Fruit fly (Drosophila melanogaster) whole organism, embryonic: Measurements from ENCODE around the gene CG32590.

Experiments
- Abd-B ChIP-seq: fragments of 200-800 bp; sonication (Bioruptor generic); optimal IDR thresholded peaks from 2 replicates; lab custom pipeline; 2018; ENCODE audit warnings: missing biosample characterization, mild to moderate bottlenecking, missing genetic modification characterization, moderate library complexity
- Awh ChIP-seq: fragments of 200-800 bp; sonication (Bioruptor generic); IDR thresholded peaks from 2 replicates; pipeline ENCODE4, ENCODE4 v1.3.6; 2022; ENCODE audit warnings: missing biosample characterization, missing genetic modification characterization
- B-H2 ChIP-seq: fragments of 200-800 bp; sonication (Bioruptor generic); optimal IDR thresholded peaks from 2 replicates; lab custom pipeline; 2018; ENCODE audit warnings: missing biosample characterization, mild to moderate bottlenecking, missing genetic modification characterization
- BEAF-32 ChIP-seq: fragments of 200-800 bp; sonication (Bioruptor generic); optimal IDR thresholded peaks from 3 replicates; lab custom pipeline; 2017; ENCODE audit warnings: missing biosample characterization, missing genetic modification characterization, mild to moderate bottlenecking, moderate library complexity, missing genetic modification reagents
- CG10147 ChIP-seq: fragments of 200-800 bp; sonication (Bioruptor generic); optimal IDR thresholded peaks from 2 replicates; lab custom pipeline; 2019; ENCODE audit warnings: missing biosample characterization, mild to moderate bottlenecking, missing genetic modification characterization, moderate library complexity
- CG10209 ChIP-seq: fragments of 200-800 bp; sonication (Bioruptor generic); optimal IDR thresholded peaks from 3 replicates; lab custom pipeline; 2017; ENCODE audit warnings: missing biosample characterization, mild to moderate bottlenecking, missing genetic modification characterization, missing genetic modification reagents
- CG10979 ChIP-seq: fragments of 200-800 bp; sonication (Bioruptor generic); optimal IDR thresholded peaks from 2 replicates; lab custom pipeline; 2018; ENCODE audit warnings: missing biosample characterization, mild to moderate bottlenecking, missing genetic modification characterization, moderate library complexity
- CG11695 ChIP-seq: fragments of 200-800 bp; sonication (Bioruptor generic); IDR thresholded peaks from 3 replicates; pipeline ENCODE4 v1.3.6; 2022; ENCODE audit warnings: missing biosample characterization, missing genetic modification characterization
- CG12155 ChIP-seq: fragments of 200-800 bp; sonication (Bioruptor generic); optimal IDR thresholded peaks from 3 replicates; lab custom pipeline; 2016; ENCODE audit warnings: missing biosample characterization, missing genetic modification characterization
- CG12769 ChIP-seq: fragments of 200-800 bp; sonication (Bioruptor generic); optimal IDR thresholded peaks from 2 replicates; lab custom pipeline; 2019; ENCODE audit warnings: missing biosample characterization, mild to moderate bottlenecking, missing genetic modification characterization, moderate library complexity
- CG14860 ChIP-seq: fragments of 200-800 bp; sonication (Bioruptor generic); IDR thresholded peaks from 3 replicates; pipeline ENCODE4 v1.3.6; 2022; ENCODE audit warnings: missing biosample characterization, missing genetic modification characterization; ENCODE audit not compliant: partially characterized antibody
- CG15073 ChIP-seq: fragments of 200-800 bp; sonication (Bioruptor generic); optimal IDR thresholded peaks from 2 replicates; lab custom pipeline; 2016; ENCODE audit warnings: missing biosample characterization, missing genetic modification characterization
- CG15479 ChIP-seq: fragments of 200-800 bp; sonication (Bioruptor generic); optimal IDR thresholded peaks from 3 replicates; lab custom pipeline; 2019; ENCODE audit warnings: missing biosample characterization, mild to moderate bottlenecking, missing genetic modification characterization, moderate library complexity
- CG17359 ChIP-seq: fragments of 200-800 bp; sonication (Bioruptor generic); optimal IDR thresholded peaks from 3 replicates; lab custom pipeline; 2018; ENCODE audit warnings: missing biosample characterization, mild to moderate bottlenecking, missing genetic modification characterization, moderate library complexity
- CG17361 ChIP-seq: fragments of 200-800 bp; sonication (Bioruptor generic); IDR thresholded peaks from 3 replicates; pipeline ENCODE4 v1.3.6; 2022; ENCODE audit warnings: missing biosample characterization, missing genetic modification characterization
- CG17912 ChIP-seq: fragments of 200-800 bp; sonication (Bioruptor generic); optimal IDR thresholded peaks from 2 replicates; lab custom pipeline; 2018; ENCODE audit warnings: missing biosample characterization, mild to moderate bottlenecking, missing genetic modification characterization
- CG32532 ChIP-seq: fragments of 200-800 bp; sonication (Bioruptor generic); IDR thresholded peaks from 2 replicates; pipeline ENCODE4 v1.3.6; 2022; ENCODE audit warnings: missing biosample characterization, missing genetic modification characterization
- CG3281 ChIP-seq: fragments of 200-800 bp; sonication (Bioruptor generic); optimal IDR thresholded peaks from 3 replicates; lab custom pipeline; 2017; ENCODE audit warnings: missing biosample characterization, mild to moderate bottlenecking, missing genetic modification characterization
- CG4328 ChIP-seq: fragments of 200-800 bp; sonication (Bioruptor generic); optimal IDR thresholded peaks from 3 replicates; lab custom pipeline; 2017; ENCODE audit warnings: missing biosample characterization, missing genetic modification reagents, missing genetic modification characterization
- CG9727 ChIP-seq: fragments of 200-800 bp; sonication (Bioruptor generic); optimal IDR thresholded peaks from 3 replicates; lab custom pipeline; 2017; ENCODE audit warnings: missing biosample characterization, mild to moderate bottlenecking, missing genetic modification characterization
- D19B ChIP-seq: fragments of 200-800 bp; sonication (Bioruptor generic); optimal IDR thresholded peaks from 2 replicates; lab custom pipeline; 2017; ENCODE audit warnings: missing biosample characterization, mild to moderate bottlenecking, missing genetic modification characterization
- Dip2 ChIP-seq: fragments of 200-800 bp; sonication (Bioruptor generic); IDR thresholded peaks from 2 replicates; pipeline ENCODE4 v1.3.6; 2022; ENCODE audit warnings: missing biosample characterization, missing genetic modification characterization
- Dref ChIP-seq: fragments of 200-800 bp; sonication (Bioruptor generic); IDR thresholded peaks from 2 replicates; pipeline ENCODE4 v1.3.6; 2022; ENCODE audit warnings: missing biosample characterization, missing genetic modification characterization
- Elba2 ChIP-seq: fragments of 200-800 bp; sonication (Bioruptor generic); optimal IDR thresholded peaks from 3 replicates; lab custom pipeline; 2016; ENCODE audit warnings: missing biosample characterization, missing genetic modification characterization
- Hey ChIP-seq: fragments of 200-800 bp; sonication (Bioruptor generic); optimal IDR thresholded peaks from 3 replicates; lab custom pipeline; 2018; ENCODE audit warnings: missing biosample characterization, mild to moderate bottlenecking, missing genetic modification characterization
- Kr ChIP-seq: fragments of 200-800 bp; sonication (Bioruptor generic); optimal IDR thresholded peaks from 2 replicates; lab custom pipeline; 2017; ENCODE audit warnings: missing biosample characterization, mild to moderate bottlenecking, missing genetic modification characterization
- Meics ChIP-seq: fragments of 200-800 bp; sonication (Bioruptor generic); optimal IDR thresholded peaks from 2 replicates; lab custom pipeline; 2017; ENCODE audit warnings: missing biosample characterization, mild to moderate bottlenecking, missing genetic modification characterization
- Rfx ChIP-seq: fragments of 200-800 bp; sonication (Bioruptor generic); IDR thresholded peaks from 2 replicates; pipeline ENCODE4 v1.3.6; 2022; ENCODE audit warnings: missing biosample characterization, missing genetic modification characterization
- Xbp1 ChIP-seq: fragments of 200-800 bp; sonication (Bioruptor generic); optimal IDR thresholded peaks from 3 replicates; lab custom pipeline; 2016; ENCODE audit warnings: missing biosample characterization, mild to moderate bottlenecking, missing genetic modification characterization
- cg ChIP-seq: fragments of 200-800 bp; sonication (Bioruptor generic); optimal IDR thresholded peaks from 3 replicates; lab custom pipeline; 2019; ENCODE audit warnings: missing biosample characterization, mild to moderate bottlenecking, missing genetic modification characterization, moderate library complexity
- chif ChIP-seq, 2 experiments: fragments of 200-800 bp; sonication (Bioruptor generic); optimal IDR thresholded peaks; 3 replicates each; lab custom pipeline; 2016; ENCODE audit warnings: missing biosample characterization in 2 of 2, missing genetic modification characterization in 2 of 2
- crol ChIP-seq: fragments of 200-800 bp; sonication (Bioruptor generic); IDR thresholded peaks from 2 replicates; pipeline ENCODE4 v1.3.6; 2022; ENCODE audit warnings: missing biosample characterization, missing genetic modification characterization
- dmrt99B ChIP-seq: fragments of 200-800 bp; sonication (Bioruptor generic); optimal IDR thresholded peaks from 2 replicates; lab custom pipeline; 2018; ENCODE audit warnings: missing biosample characterization, mild to moderate bottlenecking, missing genetic modification characterization, moderate library complexity
- gce ChIP-seq: fragments of 200-800 bp; sonication (Bioruptor generic); IDR thresholded peaks from 3 replicates; pipeline ENCODE4 v1.3.6; 2022; ENCODE audit warnings: missing biosample characterization, missing genetic modification characterization
- gsb-n ChIP-seq: fragments of 200-800 bp; sonication (Bioruptor generic); optimal IDR thresholded peaks from 3 replicates; lab custom pipeline; 2018; ENCODE audit warnings: missing biosample characterization, mild to moderate bottlenecking, missing genetic modification characterization
- jigr1 ChIP-seq: fragments of 200-800 bp; sonication (Bioruptor generic); IDR thresholded peaks from 3 replicates; pipeline ENCODE4 v1.3.6; 2022; ENCODE audit warnings: missing biosample characterization, missing genetic modification characterization
- mam ChIP-seq: fragments of 200-800 bp; sonication (Bioruptor generic); optimal IDR thresholded peaks from 3 replicates; lab custom pipeline; 2016; ENCODE audit warnings: missing biosample characterization, missing genetic modification characterization
- pb ChIP-seq: fragments of 200-800 bp; sonication (Bioruptor generic); optimal IDR thresholded peaks from 3 replicates; lab custom pipeline; 2016; ENCODE audit warnings: missing biosample characterization, missing genetic modification characterization
- pfk ChIP-seq: fragments of 200-800 bp; sonication (Bioruptor generic); optimal IDR thresholded peaks from 2 replicates; lab custom pipeline; 2018; ENCODE audit warnings: missing biosample characterization, mild to moderate bottlenecking, missing genetic modification characterization, moderate library complexity
- ro ChIP-seq: fragments of 200-800 bp; sonication (Bioruptor generic); IDR thresholded peaks from 2 replicates; pipeline ENCODE4 v1.3.6; 2022; ENCODE audit warnings: missing biosample characterization, missing genetic modification characterization
- salm ChIP-seq: fragments of 200-800 bp; sonication (Bioruptor generic); optimal IDR thresholded peaks from 2 replicates; lab custom pipeline; 2018; ENCODE audit warnings: missing biosample characterization, mild to moderate bottlenecking, missing genetic modification characterization
- sim ChIP-seq: fragments of 200-800 bp; sonication (Bioruptor generic); IDR thresholded peaks from 2 replicates; pipeline ENCODE4 v1.3.6; 2022; ENCODE audit warnings: missing biosample characterization, missing genetic modification characterization
- sisA ChIP-seq: fragments of 200-800 bp; sonication (Bioruptor generic); IDR thresholded peaks from 2 replicates; pipeline ENCODE4 v1.3.6; 2022; ENCODE audit warnings: missing biosample characterization, missing genetic modification characterization
- so ChIP-seq: fragments of 200-800 bp; sonication (Bioruptor generic); IDR thresholded peaks from 3 replicates; pipeline ENCODE4 v1.3.6; 2022; ENCODE audit warnings: missing biosample characterization, missing genetic modification characterization
- sob ChIP-seq: fragments of 200-800 bp; sonication (Bioruptor generic); IDR thresholded peaks from 2 replicates; pipeline ENCODE4 v1.3.6; 2022; ENCODE audit warnings: missing biosample characterization, missing genetic modification characterization
- stwl ChIP-seq: fragments of 200-800 bp; sonication (Bioruptor generic); optimal IDR thresholded peaks from 3 replicates; lab custom pipeline; 2018; ENCODE audit warnings: missing biosample characterization, mild to moderate bottlenecking, missing genetic modification characterization, moderate library complexity
- unpg ChIP-seq: fragments of 200-800 bp; sonication (Bioruptor generic); optimal IDR thresholded peaks from 3 replicates; lab custom pipeline; 2018; ENCODE audit warnings: missing biosample characterization, mild to moderate bottlenecking, missing genetic modification characterization, moderate library complexity
- zfh1 ChIP-seq: fragments of 200-800 bp; sonication (Bioruptor generic); IDR thresholded peaks from 3 replicates; pipeline ENCODE4 v1.3.6; 2022; ENCODE audit warnings: missing biosample characterization, missing genetic modification characterization

Gene CG32590

DNA sequence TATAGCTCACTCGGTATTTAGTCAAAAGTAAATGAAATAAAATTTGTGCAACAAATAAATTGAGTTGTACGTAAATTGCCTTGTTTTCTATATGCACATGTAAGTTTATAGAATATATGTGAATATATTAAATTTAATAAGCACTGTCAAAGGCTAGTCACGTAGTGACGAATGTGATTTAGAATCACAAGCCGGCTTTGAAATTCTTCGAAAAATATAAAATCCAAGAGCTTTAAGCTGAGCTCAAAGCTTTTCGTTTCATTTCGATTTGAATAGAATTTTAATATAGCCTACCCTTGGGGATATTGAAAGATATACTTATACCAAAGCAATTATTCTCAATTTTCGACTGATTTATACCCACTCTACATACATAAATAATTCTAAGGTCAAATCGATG is 11.2 kb upstream of the CG32590 start:
- TF ChIP-seq Meics (GFP tag; lab: Kevin White, UChicago) (peak; percentile 81), sisA (GFP tag; lab: Robert Waterston, UW) (no peak)

- TF ChIP-seq CG12155 (GFP tag; lab: Kevin White, UChicago), result peak; percentile 59
- peak; percentile 51; the same call in 1 of the 3 replicates for TF ChIP-seq so (GFP tag; lab: Robert Waterston, UW)
- peak; percentile 76 for TF ChIP-seq sob (GFP tag; lab: Robert Waterston, UW)
- TF ChIP-seq gce (GFP tag; lab: Robert Waterston, UW), result peak; percentile 67; the same call in 2 of the 3 replicates
- peak; percentile 10 for TF ChIP-seq Abd-B (GFP tag; lab: Kevin White, UChicago)
- peak; percentile 27 to 58 for TF ChIP-seq chif (GFP tag; optimal IDR thresholded peaks at IDR 0.05; lab: Kevin White, UChicago)
- no peak for TF ChIP-seq CG15073 (GFP tag; lab: Kevin White, UChicago)
- no peak for TF ChIP-seq BEAF-32 (GFP tag; lab: Kevin White, UChicago)
- TF ChIP-seq CG14860 (GFP tag; lab: Robert Waterston, UW), result 0 out of 3 replicates have a peak, but pooled peaks have one; percentile 18
- TF ChIP-seq CG3281 (GFP tag; lab: Kevin White, UChicago), result peak; percentile 58
- TF ChIP-seq Kr, result no peak
- TF ChIP-seq Rfx (GFP tag; lab: Robert Waterston, UW), result peak; percentile 76
- no peak for TF ChIP-seq CG4328 (GFP tag; lab: Kevin White, UChicago)
- peak; percentile 87 for TF ChIP-seq Awh
- peak; percentile 40; the same call in 1 of the 2 replicates for TF ChIP-seq crol
- TF ChIP-seq mam (GFP tag; lab: Kevin White, UChicago), result peak; percentile 27
- TF ChIP-seq CG12769 (tag; lab: Kevin White, UChicago), result peak; percentile 25
- no peak for TF ChIP-seq B-H2 (GFP tag; lab: Kevin White, UChicago)
- TF ChIP-seq zfh1 (GFP tag; lab: Robert Waterston, UW), result peak; percentile 85
- TF ChIP-seq CG32532 (GFP tag; lab: Robert Waterston, UW), result peak; percentile 73
- peak; percentile 61 for TF ChIP-seq CG10147 (GFP tag; lab: Kevin White, UChicago)
- no peak for TF ChIP-seq Hey (tag; lab: Kevin White, UChicago)
- peak; percentile 82 for TF ChIP-seq sim (GFP tag; lab: Robert Waterston, UW)
- TF ChIP-seq jigr1, result no peak
- TF ChIP-seq stwl (tag; lab: Kevin White, UChicago), result peak; percentile 5
- TF ChIP-seq CG17361, result peak; percentile 57
- TF ChIP-seq CG15479, result no peak
- TF ChIP-seq CG10979, result peak; percentile 85
- no peak for TF ChIP-seq Elba2 (GFP tag; lab: Kevin White, UChicago)
- TF ChIP-seq pfk (GFP tag; lab: Kevin White, UChicago), result no peak
- TF ChIP-seq CG11695 (GFP tag; lab: Robert Waterston, UW), result peak; percentile 58; the same call in 2 of the 3 replicates
- peak; percentile 83 for TF ChIP-seq gsb-n
- TF ChIP-seq unpg (GFP tag; lab: Kevin White, UChicago), result peak; percentile 85
- peak; percentile 62 for TF ChIP-seq salm (tag; lab: Kevin White, UChicago)
- peak; percentile 74 for TF ChIP-seq CG9727 (GFP tag; lab: Kevin White, UChicago)
- peak; percentile 62 for TF ChIP-seq Xbp1 (GFP tag; lab: Kevin White, UChicago)
- 0 out of 2 replicates have a peak, but pooled peaks have one; percentile 33 for TF ChIP-seq ro (GFP tag; lab: Robert Waterston, UW)
- no peak for TF ChIP-seq D19B (GFP tag; lab: Kevin White, UChicago)
- TF ChIP-seq cg (GFP tag; lab: Kevin White, UChicago), result no peak
- TF ChIP-seq dmrt99B, result peak; percentile 69
- no peak for TF ChIP-seq CG17912
- TF ChIP-seq CG17359, result peak; percentile 77
- TF ChIP-seq pb (GFP tag; lab: Kevin White, UChicago), result no peak
- no peak for TF ChIP-seq Dref (GFP tag; lab: Robert Waterston, UW)
- no peak for TF ChIP-seq Dip2 (GFP tag; lab: Robert Waterston, UW)
- peak; percentile 59 for TF ChIP-seq CG10209 (GFP tag; lab: Kevin White, UChicago)
Measured at dm6 chrX:14848755-14849354, 9.9 kb upstream of the CG32590 start, which contains the start of gene CG9522. Gene CG9522, minus strand, starts transcription at chrX:14848808.
